Worm (Caenorhabditis elegans) whole organism, L2 larva: ENCODE data around the gene T20G5.9.

Source experiments
- ama-1 ChIP-seq: fragments of 150-350 bp; optimal IDR thresholded peaks from 2 replicates; lab custom pipeline; 2018; ENCODE audit warnings: inconsistent platforms
- dmd-4 ChIP-seq: sonication (generic microtip); optimal IDR thresholded peaks from 2 replicates; lab custom pipeline; 2017; ENCODE audit warnings: missing biosample characterization, missing genetic modification characterization
- egl-27 ChIP-seq: sonication (generic microtip); optimal IDR thresholded peaks from 3 replicates; lab custom pipeline; 2017; ENCODE audit warnings: missing biosample characterization, missing genetic modification reagents, missing genetic modification characterization
- elt-3 ChIP-seq: sonication (generic microtip); optimal IDR thresholded peaks from 2 replicates; lab custom pipeline; 2017; ENCODE audit warnings: missing biosample characterization, missing genetic modification characterization
- lin-13 ChIP-seq: fragments of 150-350 bp; optimal IDR thresholded peaks from 2 replicates; lab custom pipeline; 2014; ENCODE audit warnings: missing biosample characterization, missing genetic modification reagents, missing genetic modification characterization
- lin-39 ChIP-seq: fragments of 150-350 bp; optimal IDR thresholded peaks from 2 replicates; lab custom pipeline; 2014; ENCODE audit warnings: missing biosample characterization, missing genetic modification reagents, missing genetic modification characterization
- nhr-10 ChIP-seq: sonication (generic microtip); optimal IDR thresholded peaks from 2 replicates; lab custom pipeline; 2017; ENCODE audit warnings: missing biosample characterization, missing genetic modification characterization
- nhr-12 ChIP-seq: fragments of 150-350 bp; optimal IDR thresholded peaks from 2 replicates; lab custom pipeline; 2014; ENCODE audit warnings: missing biosample characterization, missing genetic modification characterization
- nhr-129 ChIP-seq: fragments of 150-350 bp; optimal IDR thresholded peaks from 2 replicates; lab custom pipeline; 2014; ENCODE audit warnings: missing biosample characterization, missing genetic modification characterization
- nhr-25 ChIP-seq: fragments of 150-350 bp; sonication (generic microtip); optimal IDR thresholded peaks from 3 replicates; lab custom pipeline; 2014; ENCODE audit warnings: missing biosample characterization, missing genetic modification characterization
- unc-39 ChIP-seq: fragments of 150-350 bp; optimal IDR thresholded peaks from 2 replicates; lab custom pipeline; 2014; ENCODE audit warnings: missing biosample characterization, missing genetic modification characterization
- unc-55 ChIP-seq: fragments of 150-350 bp; sonication (generic microtip); optimal IDR thresholded peaks from 3 replicates; lab custom pipeline; 2014; ENCODE audit warnings: missing biosample characterization, missing genetic modification reagents, missing genetic modification characterization
- unc-62 ChIP-seq: fragments of 150-350 bp; optimal IDR thresholded peaks from 2 replicates; lab custom pipeline; 2014; ENCODE audit warnings: missing biosample characterization, missing genetic modification reagents, missing genetic modification characterization

ce11 chrIII:10178023-10178422 lies 31.6 kb upstream of the T20G5.9 start:
- TF ChIP-seq nhr-12 (tag; lab: Kevin White, UChicago) (no peak), unc-55 (no peak), nhr-129 (tag; lab: Kevin White, UChicago) (no peak), elt-3 (tag; lab: Kevin White, UChicago) (no peak), dmd-4 (tag; lab: Kevin White, UChicago) (no peak), nhr-10 (tag; lab: Kevin White, UChicago) (no peak), unc-62 (GFP tag; lab: Kevin White, UChicago) (no peak), ama-1 (no peak), lin-39 (tag; lab: Kevin White, UChicago) (no peak), nhr-25 (tag; lab: Kevin White, UChicago) (no peak), unc-39 (tag; lab: Kevin White, UChicago) (no peak), lin-13 (GFP tag; lab: Kevin White, UChicago) (no peak), egl-27 (tag; lab: Kevin White, UChicago) (no peak)
